Fruit fly (Drosophila melanogaster): ENCODE data around the gene zormin.

The zormin gene

dm6 chr3L:2162019-2162418 lies 10.5 kb upstream of the zormin start (continued):
- peak; percentile 3; the same call in 1 of the 2 replicates for TF ChIP-seq Ravus (GFP tag; IDR thresholded peaks at IDR 0.05)
- peak; percentile 27; the same call in 1 of the 2 replicates for TF ChIP-seq ro (GFP tag; IDR thresholded peaks at IDR 0.05)
- peak; percentile 70 for TF ChIP-seq slbo (GFP tag; IDR thresholded peaks at IDR 0.05)
- TF ChIP-seq Myb (GFP tag; optimal IDR thresholded peaks at IDR 0.05): no peak
- peak; percentile 8 for TF ChIP-seq CG13624 (GFP tag; optimal IDR thresholded peaks at IDR 0.05)
- TF ChIP-seq Atf3 (GFP tag; optimal IDR thresholded peaks at IDR 0.05): no peak
- no peak for TF ChIP-seq CG11398 (GFP tag; optimal IDR thresholded peaks at IDR 0.05)
- 0 out of 3 replicates have a peak, but pooled peaks have one; percentile 39 for TF ChIP-seq CG2889 (GFP tag; IDR thresholded peaks at IDR 0.05)
- TF ChIP-seq TFAM (GFP tag; optimal IDR thresholded peaks at IDR 0.05): no peak
- TF ChIP-seq CG7786 (GFP tag; optimal IDR thresholded peaks at IDR 0.05): peak; percentile 32
- TF ChIP-seq Dbx (GFP tag; IDR thresholded peaks at IDR 0.05): no peak
- no peak for TF ChIP-seq CG6791 (GFP tag; IDR thresholded peaks at IDR 0.05; ENCODE audit: partially characterized antibody)
- peak; percentile 68 for TF ChIP-seq CG4360 (GFP tag; IDR thresholded peaks at IDR 0.05)
- TF ChIP-seq pita (GFP tag; optimal IDR thresholded peaks at IDR 0.05): no peak
- TF ChIP-seq CG31441 (GFP tag; IDR thresholded peaks at IDR 0.05): peak; percentile 85
- no peak for TF ChIP-seq CG3995 (GFP tag; optimal IDR thresholded peaks at IDR 0.05)
- peak; percentile 65 for TF ChIP-seq CG6654 (GFP tag; optimal IDR thresholded peaks at IDR 0.05)
- TF ChIP-seq emc (GFP tag; optimal IDR thresholded peaks at IDR 0.05): no peak
- TF ChIP-seq br (optimal IDR thresholded peaks at IDR 0.05): no peak
- no peak for TF ChIP-seq toy (GFP tag; IDR thresholded peaks at IDR 0.05)
- TF ChIP-seq CG4730 (GFP tag; IDR thresholded peaks at IDR 0.05): peak; percentile 68
- peak; percentile 15 for TF ChIP-seq CG2202 (tag; optimal IDR thresholded peaks at IDR 0.05)
- TF ChIP-seq ssp (GFP tag; IDR thresholded peaks at IDR 0.05): peak; percentile 70
- TF ChIP-seq pfk (GFP tag; optimal IDR thresholded peaks at IDR 0.05): no peak
- TF ChIP-seq CG11696 (GFP tag; IDR thresholded peaks at IDR 0.05): peak; percentile 58; the same call in 1 of the 2 replicates
- peak; percentile 69 for TF ChIP-seq CG1233 (GFP tag; optimal IDR thresholded peaks at IDR 0.05)
- no peak for TF ChIP-seq GATAe (GFP tag; conservative IDR thresholded peaks at IDR 0.05)
- TF ChIP-seq CG2678 (tag; optimal IDR thresholded peaks at IDR 0.05): peak; percentile 84
- TF ChIP-seq ind (GFP tag; optimal IDR thresholded peaks at IDR 0.05): peak; percentile 77
- no peak for TF ChIP-seq CG15479 (GFP tag; optimal IDR thresholded peaks at IDR 0.05)
- no peak for TF ChIP-seq D (optimal IDR thresholded peaks at IDR 0.05)
- peak; percentile 80 for TF ChIP-seq D (GFP tag; optimal IDR thresholded peaks at IDR 0.05)
- TF ChIP-seq CG7556 (GFP tag; optimal IDR thresholded peaks at IDR 0.05): peak; percentile 55
- peak; percentile 73 for TF ChIP-seq nmo (GFP tag; optimal IDR thresholded peaks at IDR 0.05)
- TF ChIP-seq Stat92E (GFP tag; optimal IDR thresholded peaks at IDR 0.05): no peak
- TF ChIP-seq CG18476 (GFP tag; optimal IDR thresholded peaks at IDR 0.05): peak; percentile 47
- TF ChIP-seq NfI (GFP tag; optimal IDR thresholded peaks at IDR 0.05): peak; percentile 62
- peak; percentile 75 for TF ChIP-seq bowl (GFP tag; IDR thresholded peaks at IDR 0.05)
- TF ChIP-seq cwo (GFP tag; optimal IDR thresholded peaks at IDR 0.05): peak; percentile 37
- TF ChIP-seq CG9817 (tag; optimal IDR thresholded peaks at IDR 0.05): peak; percentile 59
- TF ChIP-seq CG10147 (GFP tag; optimal IDR thresholded peaks at IDR 0.05): peak; percentile 55
- peak; percentile 90 for TF ChIP-seq dmrt99B (tag; optimal IDR thresholded peaks at IDR 0.05)
- peak; percentile 44 for TF ChIP-seq Meics (GFP tag; optimal IDR thresholded peaks at IDR 0.05)
- no peak for TF ChIP-seq odd (GFP tag; optimal IDR thresholded peaks at IDR 0.05)
- TF ChIP-seq gsb-n (tag; optimal IDR thresholded peaks at IDR 0.05): peak; percentile 56
- TF ChIP-seq CG17829 (tag; optimal IDR thresholded peaks at IDR 0.05): peak; percentile 87
- peak; percentile 82 for TF ChIP-seq CG14014 (GFP tag; IDR thresholded peaks at IDR 0.05)

Data from whole organism, embryonic.